Worm (Caenorhabditis elegans) whole organism, mixed stage, embryonic: ENCODE measurements around the gene set-2.

Experiments used
- bed-3 ChIP-seq: fragments of 200-800 bp; sonication (Bioruptor generic); optimal IDR thresholded peaks from 3 replicates; lab custom pipeline; 2018; ENCODE audit warnings: mild to moderate bottlenecking, missing genetic modification characterization, moderate library complexity, missing compliant biosample characterization
- blmp-1 ChIP-seq: fragments of 150-350 bp; optimal IDR thresholded peaks from 2 replicates; lab custom pipeline; 2014; ENCODE audit warnings: missing biosample characterization, missing genetic modification characterization
- ceh-39 ChIP-seq: fragments of 150-350 bp; optimal IDR thresholded peaks from 2 replicates; lab custom pipeline; 2014; ENCODE audit warnings: missing biosample characterization, missing genetic modification characterization
- ceh-43 ChIP-seq: fragments of 200-800 bp; sonication (Bioruptor generic); optimal IDR thresholded peaks from 2 replicates; lab custom pipeline; 2018; ENCODE audit warnings: mild to moderate bottlenecking, missing genetic modification characterization, moderate library complexity, missing compliant biosample characterization
- ces-1 ChIP-seq: fragments of 150-350 bp; optimal IDR thresholded peaks from 2 replicates; lab custom pipeline; 2014; ENCODE audit warnings: missing biosample characterization, missing genetic modification reagents, missing genetic modification characterization
- cnd-1 ChIP-seq: fragments of 200-800 bp; sonication (Bioruptor generic); optimal IDR thresholded peaks from 2 replicates; lab custom pipeline; 2018; ENCODE audit warnings: mild to moderate bottlenecking, missing genetic modification characterization, missing compliant biosample characterization
- flh-1 ChIP-seq: fragments of 200-800 bp; sonication (Bioruptor generic); optimal IDR thresholded peaks from 2 replicates; lab custom pipeline; 2018; ENCODE audit warnings: mild to moderate bottlenecking, missing genetic modification characterization, moderate library complexity, missing compliant biosample characterization
- ham-2 ChIP-seq: fragments of 200-800 bp; sonication (Bioruptor generic); optimal IDR thresholded peaks from 2 replicates; lab custom pipeline; 2018; ENCODE audit warnings: mild to moderate bottlenecking, missing genetic modification characterization, missing compliant biosample characterization
- hlh-1 ChIP-seq: fragments of 150-350 bp; optimal IDR thresholded peaks from 2 replicates; lab custom pipeline; 2014; ENCODE audit warnings: missing biosample characterization, missing genetic modification reagents, missing genetic modification characterization
- lsy-2 ChIP-seq: fragments of 150-350 bp; optimal IDR thresholded peaks from 2 replicates; lab custom pipeline; 2014; ENCODE audit warnings: missing biosample characterization, missing genetic modification characterization
- mab-5 ChIP-seq: fragments of 150-350 bp; optimal IDR thresholded peaks from 2 replicates; lab custom pipeline; 2014; ENCODE audit warnings: missing biosample characterization, missing genetic modification characterization
- mep-1 ChIP-seq: fragments of 150-350 bp; optimal IDR thresholded peaks from 2 replicates; lab custom pipeline; 2017; ENCODE audit warnings: missing biosample characterization, missing genetic modification reagents, missing genetic modification characterization, inconsistent platforms
- mls-2 ChIP-seq: sonication (generic microtip); optimal IDR thresholded peaks from 2 replicates; lab custom pipeline; 2016; ENCODE audit warnings: mild to moderate bottlenecking, missing genetic modification characterization, moderate library complexity, missing compliant biosample characterization
- nhr-2 ChIP-seq: fragments of 150-350 bp; optimal IDR thresholded peaks from 2 replicates; lab custom pipeline; 2014; ENCODE audit warnings: missing biosample characterization, missing genetic modification characterization
- nhr-237 ChIP-seq: fragments of 150-350 bp; optimal IDR thresholded peaks from 2 replicates; lab custom pipeline; 2014; ENCODE audit warnings: missing biosample characterization, missing genetic modification characterization
- nhr-28 ChIP-seq: fragments of 150-350 bp; optimal IDR thresholded peaks from 2 replicates; lab custom pipeline; 2014; ENCODE audit warnings: missing biosample characterization, missing genetic modification characterization
- pha-4 ChIP-seq: fragments of 150-350 bp; optimal IDR thresholded peaks from 2 replicates; lab custom pipeline; 2018; ENCODE audit warnings: missing biosample characterization, missing genetic modification reagents, missing genetic modification characterization
- sem-2 ChIP-seq: fragments of 200-800 bp; sonication (Bioruptor generic); optimal IDR thresholded peaks from 2 replicates; lab custom pipeline; 2018; ENCODE audit warnings: mild to moderate bottlenecking, missing genetic modification characterization, missing compliant biosample characterization
- sptf-1 ChIP-seq: sonication (generic microtip); optimal IDR thresholded peaks from 2 replicates; lab custom pipeline; 2017; ENCODE audit warnings: mild to moderate bottlenecking, missing genetic modification characterization, moderate library complexity, missing compliant biosample characterization
- tbx-8 ChIP-seq: fragments of 200-800 bp; sonication (Bioruptor generic); optimal IDR thresholded peaks from 2 replicates; lab custom pipeline; 2018; ENCODE audit warnings: mild to moderate bottlenecking, missing genetic modification characterization, moderate library complexity, missing compliant biosample characterization
- unc-120 ChIP-seq: sonication (generic microtip); optimal IDR thresholded peaks from 2 replicates; lab custom pipeline; 2017; ENCODE audit warnings: missing genetic modification characterization, missing compliant biosample characterization; ENCODE audit not compliant: poor library complexity, severe bottlenecking
- unc-39 ChIP-seq: fragments of 150-350 bp; optimal IDR thresholded peaks from 2 replicates; lab custom pipeline; 2014; ENCODE audit warnings: missing biosample characterization, missing genetic modification characterization
- zip-8 ChIP-seq: fragments of 150-350 bp; optimal IDR thresholded peaks from 2 replicates; lab custom pipeline; 2014; ENCODE audit warnings: missing biosample characterization, missing genetic modification characterization
- ztf-11 ChIP-seq: fragments of 150-350 bp; optimal IDR thresholded peaks from 2 replicates; lab custom pipeline; 2014; ENCODE audit warnings: missing biosample characterization, missing genetic modification characterization

Gene set-2

DNA sequence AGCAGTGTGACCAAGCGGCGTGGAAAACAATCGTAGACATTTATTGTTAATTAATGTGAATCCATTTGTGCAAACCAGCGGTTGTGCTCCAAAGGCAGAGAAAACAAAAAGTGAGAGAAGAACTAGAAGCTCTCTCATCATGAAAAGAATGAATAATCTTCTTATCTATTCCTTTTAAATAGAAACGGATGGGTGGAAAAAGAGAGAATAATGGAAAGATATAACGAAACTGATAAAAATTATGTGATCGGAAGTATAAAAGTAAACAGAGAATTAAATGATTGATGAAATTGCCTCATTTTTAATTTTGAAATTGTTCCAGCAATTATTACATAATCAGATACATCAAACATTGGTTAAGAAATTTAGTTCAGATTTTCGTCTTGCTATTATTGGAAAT, 46.6 kb downstream of the set-2 start, which contains the start of gene clec-5:
clec-5 (minus strand) TSS at position 178 of the 400 bp plus-strand sequence.
- TF ChIP-seq nhr-237 (tag; lab: Kevin White, UChicago): no peak
- no peak for TF ChIP-seq flh-1 (GFP tag; lab: Kevin White, UChicago)
- no peak for TF ChIP-seq mep-1
- TF ChIP-seq unc-120 (tag; lab: Kevin White, UChicago): no peak
- no peak for TF ChIP-seq ham-2 (GFP tag; lab: Kevin White, UChicago)
- no peak for TF ChIP-seq tbx-8 (GFP tag; lab: Kevin White, UChicago)
- TF ChIP-seq, all 35 proteins: peak for 0

DNA sequence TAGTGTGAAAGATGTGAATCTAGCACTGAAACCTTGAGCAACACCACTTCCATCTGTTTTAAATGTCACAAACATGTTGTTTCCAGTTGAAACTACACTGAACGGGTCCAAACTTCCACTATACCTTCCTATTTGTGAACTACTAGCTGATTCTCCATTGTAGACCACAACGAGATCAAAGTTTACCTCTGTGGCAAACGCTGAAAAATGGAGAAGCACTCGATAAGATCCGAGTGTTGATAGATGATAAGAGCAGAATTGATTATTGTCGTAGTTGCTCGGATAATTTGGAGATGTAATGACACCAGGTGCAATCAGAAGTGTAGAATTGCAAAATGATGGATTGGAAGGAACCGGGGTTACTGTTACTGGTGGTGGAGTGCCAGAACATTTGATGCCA, 48.0 kb downstream of the set-2 start:
- TF ChIP-seq mab-5 (tag; lab: Kevin White, UChicago) (no peak), blmp-1 (tag; lab: Kevin White, UChicago) (no peak), nhr-28 (tag; lab: Kevin White, UChicago) (no peak), ztf-11 (no peak), mls-2 (tag; lab: Kevin White, UChicago) (no peak), lsy-2 (no peak), unc-39 (tag; lab: Kevin White, UChicago) (no peak), ceh-43 (no peak), mep-1 (no peak), sem-2 (GFP tag; lab: Kevin White, UChicago) (no peak), ceh-39 (tag; lab: Kevin White, UChicago) (no peak), bed-3 (GFP tag; lab: Kevin White, UChicago) (no peak)

DNA sequence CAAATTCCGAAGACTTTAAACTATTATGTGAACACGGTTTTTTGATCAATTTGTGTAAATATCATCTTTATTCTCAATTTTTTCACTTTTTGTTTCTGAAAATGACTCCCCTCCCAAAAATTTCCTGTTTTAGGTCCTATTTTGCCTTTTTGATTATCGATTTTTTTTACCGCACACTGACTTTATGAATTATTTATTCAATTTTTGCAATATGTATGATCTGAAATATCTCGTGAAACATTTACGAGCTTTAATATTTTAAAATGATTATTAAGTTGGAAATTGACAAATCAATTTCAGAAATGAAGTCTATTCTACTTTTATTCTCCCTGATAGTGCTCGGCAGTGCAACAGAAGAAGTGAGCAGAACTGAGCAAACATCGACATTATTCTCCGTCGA, 50.6 kb downstream of the set-2 start, which contains the start of gene C35D10.1:
C35D10.1 (plus strand) TSS at position 301 of the 400 bp plus-strand sequence.
- no peak for TF ChIP-seq zip-8 (tag; lab: Kevin White, UChicago)
- TF ChIP-seq ztf-11: no peak
- TF ChIP-seq, all 35 proteins: peak for 0

DNA sequence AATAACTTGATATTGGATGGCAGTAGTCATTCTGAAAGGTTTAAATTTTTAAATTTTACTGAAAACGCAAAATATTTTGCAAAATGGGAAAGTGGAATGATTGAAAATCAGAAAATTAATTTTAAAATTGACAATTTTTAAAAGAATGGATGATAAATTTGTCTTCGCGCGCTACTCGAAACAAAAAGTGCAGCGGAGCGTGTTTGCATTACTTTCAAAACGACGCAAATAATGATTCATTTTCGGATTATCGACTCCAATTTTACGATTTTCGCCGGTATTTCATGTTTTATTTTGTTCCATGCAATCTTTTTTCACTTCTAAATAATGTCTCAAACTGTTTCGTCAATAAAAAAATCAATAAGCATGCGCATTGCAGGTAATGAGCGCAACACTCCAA, 51.7 kb downstream of the set-2 start, which contains the start of the genes tost-1 and arx-6:
tost-1 (minus strand) TSS at position 31 of the 400 bp plus-strand sequence.
arx-6 (plus strand) TSS at position 378 of the 400 bp plus-strand sequence.
- TF ChIP-seq pha-4 (tag; lab: Kevin White, UChicago) (peak; percentile 19), hlh-1 (tag; lab: Kevin White, UChicago) (no peak), mep-1 (peak; percentile 50), cnd-1 (tag; lab: Kevin White, UChicago) (no peak), lsy-2 (peak; percentile 37)

DNA sequence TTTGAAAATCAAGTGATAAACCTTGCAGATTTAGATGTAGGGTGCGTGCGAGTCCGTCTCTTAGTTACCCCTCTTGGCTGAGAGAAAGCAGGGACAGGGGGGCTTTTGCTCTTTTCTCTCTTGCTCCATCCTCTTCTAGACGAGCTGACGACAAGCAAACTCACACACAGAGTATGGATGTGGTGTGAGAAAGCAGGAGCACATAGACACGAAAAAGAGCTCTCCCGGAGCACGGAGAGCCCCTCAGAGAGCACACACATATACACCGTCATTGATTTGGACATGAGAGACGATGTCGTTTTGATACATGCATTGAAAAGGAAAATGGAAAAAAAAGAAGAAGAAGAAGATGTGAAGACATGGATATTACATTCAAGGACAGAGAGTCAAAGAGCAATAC, 54.3 kb downstream of the set-2 start:
- TF ChIP-seq ces-1: peak; percentile 21
- no peak for TF ChIP-seq hlh-1 (tag; lab: Kevin White, UChicago)
- TF ChIP-seq, all 35 proteins: peak for 1

DNA sequence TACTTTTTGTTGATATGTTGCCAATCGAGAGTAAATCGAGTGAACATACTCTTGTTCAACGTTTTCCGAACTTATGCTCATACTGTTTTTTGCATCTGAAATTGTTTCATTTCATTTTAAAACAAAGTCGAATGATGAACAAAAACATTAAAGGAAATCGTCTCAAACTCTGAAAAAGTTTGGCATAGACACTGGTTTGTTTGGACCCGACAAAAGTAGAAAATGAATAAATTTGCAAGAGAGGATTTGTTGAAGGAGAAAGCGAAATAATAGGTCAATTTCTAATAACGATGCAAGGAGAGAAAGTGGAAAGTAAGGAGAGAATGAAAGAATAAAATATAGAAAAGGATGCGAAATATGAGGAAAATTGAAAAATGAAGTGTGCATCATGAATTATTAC, 55.3 kb downstream of the set-2 start, which contains the start of gene C35D10.12:
C35D10.12 (minus strand) TSS at position 101 of the 400 bp plus-strand sequence.
- TF ChIP-seq sptf-1 (tag; lab: Kevin White, UChicago) (no peak), ceh-43 (no peak), unc-39 (tag; lab: Kevin White, UChicago) (no peak), mep-1 (no peak)

DNA sequence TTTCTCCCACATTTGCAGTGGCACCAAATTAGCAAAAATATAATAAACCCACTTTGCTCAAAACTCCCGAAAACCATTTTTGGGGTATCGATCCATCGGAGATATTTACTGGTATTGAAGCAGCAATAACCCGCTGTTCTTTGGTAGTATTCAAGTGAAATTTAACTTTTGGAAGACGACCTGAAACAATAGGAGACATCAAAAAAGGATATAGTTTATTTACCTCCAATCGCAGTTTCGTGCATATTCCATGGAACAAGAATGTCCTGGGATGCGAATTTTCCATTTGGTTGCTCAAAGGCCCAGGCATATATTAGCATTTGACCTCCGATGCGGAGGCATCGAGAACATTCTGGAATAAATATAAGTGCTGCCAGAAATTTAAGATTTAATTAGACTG, 56.6 kb downstream of the set-2 start:
- TF ChIP-seq nhr-2 (tag; lab: Kevin White, UChicago) (no peak), ceh-39 (tag; lab: Kevin White, UChicago) (no peak)
